Worm (Caenorhabditis elegans) whole organism, L4 larva: Measurements from ENCODE around the gene Y17G9B.11.

Source experiments
- F49E8.2 ChIP-seq: sonication (generic microtip); optimal IDR thresholded peaks from 2 replicates; lab custom pipeline; 2016; ENCODE audit warnings: missing compliant biosample characterization, mild to moderate bottlenecking, missing genetic modification characterization, borderline replicate concordance
- ctbp-1 ChIP-seq: fragments of 200-800 bp; sonication (Bioruptor generic); IDR thresholded peaks from 2 replicates; pipeline ENCODE4 v1.3.6; 2022; ENCODE audit warnings: missing genetic modification reagents, missing genetic modification characterization, missing compliant biosample characterization
- fos-1 ChIP-seq: fragments of 150-350 bp; optimal IDR thresholded peaks from 2 replicates; lab custom pipeline; 2014; ENCODE audit warnings: missing biosample characterization, missing genetic modification characterization
- lin-39 ChIP-seq: fragments of 150-350 bp; optimal IDR thresholded peaks from 2 replicates; lab custom pipeline; 2014; ENCODE audit warnings: missing biosample characterization, missing genetic modification reagents, missing genetic modification characterization
- nhr-237 ChIP-seq: sonication (generic microtip); optimal IDR thresholded peaks from 2 replicates; lab custom pipeline; 2017; ENCODE audit warnings: missing biosample characterization, missing genetic modification characterization
- nhr-76 ChIP-seq: fragments of 150-350 bp; optimal IDR thresholded peaks from 2 replicates; lab custom pipeline; 2014; ENCODE audit warnings: missing biosample characterization, missing genetic modification characterization
- pha-4 ChIP-seq, 2 experiments: fragments of 150-350 bp in 1 of 2; fragments of 200-800 bp in 1 of 2; sonication (Bioruptor generic) in 1 of 2; IDR thresholded peaks in 1 of 2; optimal IDR thresholded peaks in 1 of 2; 2 replicates each; pipeline versions ENCODE4 v1.3.6 to Lab custom; 2014 to 2022; ENCODE audit warnings: missing genetic modification characterization in 2 of 2, missing genetic modification reagents in 2 of 2, missing biosample characterization in 1 of 2, missing compliant biosample characterization in 1 of 2
- snpc-4 ChIP-seq: fragments of 150-350 bp; optimal IDR thresholded peaks from 2 replicates; lab custom pipeline; 2014; ENCODE audit warnings: missing biosample characterization, missing genetic modification characterization

DNA sequence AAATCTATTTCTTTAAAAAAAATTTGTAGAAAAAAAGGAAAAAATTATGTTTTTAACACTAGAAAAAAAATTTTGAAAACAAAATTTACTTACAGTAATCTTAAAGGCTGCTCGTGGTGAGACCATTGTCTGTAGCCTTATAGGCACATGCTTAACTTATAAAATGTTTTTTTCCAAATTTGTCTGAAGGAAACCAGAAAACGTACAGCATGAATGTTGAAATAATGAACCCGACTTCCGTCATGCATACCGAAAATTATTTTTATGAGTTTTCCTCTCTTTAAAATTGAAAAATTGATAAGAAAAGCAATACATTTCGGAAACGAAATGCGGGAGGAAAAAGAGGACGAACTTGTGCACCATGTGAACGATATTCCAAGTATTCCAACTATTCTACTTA is 15.4 kb downstream of the Y17G9B.11 start, which contains the start of gene R11E3.2:
- no peak for TF ChIP-seq nhr-76
- no peak for TF ChIP-seq pha-4 (GFP tag; IDR thresholded peaks at IDR 0.05; lab: Robert Waterston, UW)
- no peak for TF ChIP-seq pha-4 (tag; optimal IDR thresholded peaks at IDR 0.05; lab: Kevin White, UChicago)
- no peak for TF ChIP-seq lin-39
- TF ChIP-seq nhr-237 (tag; lab: Kevin White, UChicago), result no peak
- TF ChIP-seq F49E8.2 (tag; lab: Kevin White, UChicago), result no peak
- no peak for TF ChIP-seq fos-1 (tag; lab: Kevin White, UChicago)
- TF ChIP-seq snpc-4 (tag; lab: Kevin White, UChicago), result no peak
- no peak for TF ChIP-seq ctbp-1 (GFP tag; lab: Robert Waterston, UW)
